Worm (Caenorhabditis elegans) whole organism, early embryonic: ENCODE data around the gene ttc-39B.
A peak's percentile ranks its signal among the peaks of the same experiment; 100 is the strongest.

ENCODE experiments used
- B0310.2 ChIP-seq: sonication (generic microtip); optimal IDR thresholded peaks from 2 replicates; lab custom pipeline; 2016; ENCODE audit warnings: mild to moderate bottlenecking, missing genetic modification characterization, missing compliant biosample characterization
- F13C5.2 ChIP-seq: sonication (generic microtip); optimal IDR thresholded peaks from 2 replicates; lab custom pipeline; 2017; ENCODE audit warnings: mild to moderate bottlenecking, missing genetic modification characterization, inconsistent platforms, missing compliant biosample characterization
- aly-1 ChIP-seq: sonication (generic microtip); optimal IDR thresholded peaks from 2 replicates; lab custom pipeline; 2016; ENCODE audit warnings: missing genetic modification characterization, missing compliant biosample characterization
- ama-1 ChIP-seq: fragments of 150-350 bp; optimal IDR thresholded peaks from 2 replicates; lab custom pipeline; 2014
- ceh-13 ChIP-seq: fragments of 200-800 bp; sonication (Bioruptor generic); optimal IDR thresholded peaks from 2 replicates; lab custom pipeline; 2018; ENCODE audit warnings: mild to moderate bottlenecking, missing genetic modification characterization, missing compliant biosample characterization
- ceh-36 ChIP-seq: sonication (generic microtip); optimal IDR thresholded peaks from 2 replicates; lab custom pipeline; 2016; ENCODE audit warnings: missing genetic modification characterization, inconsistent platforms, missing compliant biosample characterization
- ets-7 ChIP-seq: sonication (generic microtip); optimal IDR thresholded peaks from 2 replicates; lab custom pipeline; 2016; ENCODE audit warnings: missing genotype, missing genetic modification characterization, missing compliant biosample characterization
- flt-1 ChIP-seq: fragments of 200-800 bp; sonication (Bioruptor generic); IDR thresholded peaks from 2 replicates; pipeline ENCODE4 v1.3.6; 2022; ENCODE audit warnings: missing genetic modification characterization, missing compliant biosample characterization
- hmbx-1 ChIP-seq: sonication (generic microtip); optimal IDR thresholded peaks from 2 replicates; lab custom pipeline; 2016; ENCODE audit warnings: mild to moderate bottlenecking, missing genetic modification characterization, missing compliant biosample characterization
- hmg-4 ChIP-seq: fragments of 200-800 bp; sonication (Bioruptor generic); optimal IDR thresholded peaks from 2 replicates; lab custom pipeline; 2018; ENCODE audit warnings: mild to moderate bottlenecking, missing genetic modification characterization, missing compliant biosample characterization
- hnd-1 ChIP-seq: sonication (generic microtip); optimal IDR thresholded peaks from 2 replicates; lab custom pipeline; 2016; ENCODE audit warnings: missing genetic modification characterization, missing compliant biosample characterization
- pes-1 ChIP-seq: fragments of 200-800 bp; sonication (Bioruptor generic); IDR thresholded peaks from 2 replicates; pipeline ENCODE4 v1.3.6; 2022; ENCODE audit warnings: missing genetic modification reagents, missing genetic modification characterization, missing compliant biosample characterization
- scrt-1 ChIP-seq: fragments of 200-800 bp; sonication (Bioruptor generic); IDR thresholded peaks from 2 replicates; pipeline ENCODE4 v1.3.6; 2022; ENCODE audit warnings: missing genetic modification characterization, missing compliant biosample characterization
- sea-1 ChIP-seq: fragments of 200-800 bp; sonication (Bioruptor generic); conservative IDR thresholded peaks from 2 replicates; pipeline ENCODE4 v1.3.6; 2022; ENCODE audit warnings: missing genetic modification characterization, missing compliant biosample characterization
- tbx-11 ChIP-seq: fragments of 200-800 bp; sonication (Bioruptor generic); IDR thresholded peaks from 2 replicates; pipeline ENCODE4 v1.3.6; 2022; ENCODE audit warnings: missing genetic modification characterization, missing compliant biosample characterization
- tbx-37 ChIP-seq: fragments of 200-800 bp; sonication (Bioruptor generic); conservative IDR thresholded peaks from 2 replicates; pipeline ENCODE4 v1.3.6; 2022; ENCODE audit warnings: missing genetic modification reagents, missing genetic modification characterization, missing compliant biosample characterization
- tra-4 ChIP-seq: sonication (generic microtip); optimal IDR thresholded peaks from 2 replicates; lab custom pipeline; 2017; ENCODE audit warnings: missing genetic modification characterization, missing compliant biosample characterization

Gene ttc-39B

ce11 chrII:6351887-6352286 lies 18.1 kb upstream of the ttc-39B start, which contains the start of gene C32D5.10:
TSS of gene C32D5.10 (minus strand) at chrII:6351987.
- TF ChIP-seq aly-1 (tag; lab: Kevin White, UChicago) (no peak), hmg-4 (GFP tag; lab: Kevin White, UChicago) (no peak), F13C5.2 (tag; lab: Kevin White, UChicago) (no peak), B0310.2 (tag; lab: Kevin White, UChicago) (no peak), flt-1 (GFP tag; lab: Robert Waterston, UW) (no peak), tbx-37 (no peak), ama-1 (no peak), scrt-1 (GFP tag; lab: Robert Waterston, UW) (no peak), tbx-11 (no peak), tra-4 (tag; lab: Kevin White, UChicago) (no peak), ceh-36 (tag; lab: Kevin White, UChicago) (no peak), hmbx-1 (tag; lab: Kevin White, UChicago) (no peak), ceh-13 (no peak), pes-1 (no peak)

DNA sequence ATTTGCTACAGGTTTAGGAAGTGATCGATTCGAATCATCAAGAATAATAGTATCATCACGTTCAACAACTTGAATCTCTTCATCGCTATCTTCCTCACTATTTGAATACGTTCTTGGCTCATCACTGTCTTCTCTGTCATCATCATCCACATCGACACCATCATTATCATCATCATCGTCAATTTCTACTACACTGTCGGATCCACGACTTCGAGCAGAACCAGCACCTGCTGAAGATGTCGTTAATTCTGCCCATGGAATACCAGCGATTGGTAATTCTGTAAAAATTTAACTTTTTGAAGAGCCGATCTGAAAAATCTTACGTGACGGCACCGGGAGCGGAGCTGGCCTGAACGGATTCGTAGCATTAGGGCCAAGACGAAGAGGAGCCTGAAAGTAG lies 16.2 kb upstream of the ttc-39B start:
- TF ChIP-seq B0310.2 (tag; lab: Kevin White, UChicago) (no peak), ets-7 (tag; lab: Kevin White, UChicago) (no peak), tra-4 (tag; lab: Kevin White, UChicago) (no peak), tbx-11 (no peak), flt-1 (GFP tag; lab: Robert Waterston, UW) (no peak), aly-1 (tag; lab: Kevin White, UChicago) (no peak), ama-1 (no peak), ceh-13 (no peak), pes-1 (no peak), hnd-1 (no peak), tbx-37 (no peak)

DNA sequence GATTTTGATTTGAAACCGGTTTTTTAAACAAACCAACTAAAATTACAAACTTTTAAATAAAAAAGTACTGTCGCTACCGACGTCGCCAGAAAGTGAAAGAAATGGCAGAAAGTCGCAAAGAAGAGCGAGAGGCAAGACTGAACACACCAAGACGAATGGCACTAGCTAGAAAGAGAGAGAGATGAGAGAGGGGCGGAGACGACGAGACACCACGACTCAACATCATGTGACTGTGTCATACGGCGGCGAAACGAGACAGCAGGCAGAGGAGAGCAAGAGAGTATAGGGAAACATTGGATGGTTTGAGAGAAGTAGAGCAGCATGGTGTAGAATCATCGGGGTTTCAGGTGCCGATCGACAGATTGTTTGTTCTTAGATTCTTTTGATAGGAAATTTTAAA lies 14.6 kb upstream of the ttc-39B start:
- 0 out of 2 replicates have a peak, but pooled peaks have one; percentile 51 for TF ChIP-seq flt-1 (GFP tag; lab: Robert Waterston, UW)
- no peak for TF ChIP-seq ceh-13
- TF ChIP-seq hmg-4 (GFP tag; lab: Kevin White, UChicago) = peak; percentile 34
- TF ChIP-seq ceh-36 (tag; lab: Kevin White, UChicago) = peak; percentile 35
- TF ChIP-seq tra-4 (tag; lab: Kevin White, UChicago) = no peak
- no peak for TF ChIP-seq tbx-37
- TF ChIP-seq tbx-11 = no peak
- TF ChIP-seq aly-1 (tag; lab: Kevin White, UChicago) = peak; percentile 9
- TF ChIP-seq F13C5.2 (tag; lab: Kevin White, UChicago) = no peak
- TF ChIP-seq B0310.2 (tag; lab: Kevin White, UChicago) = no peak
- 0 out of 2 replicates have a peak, but pooled peaks have one; percentile 8 for TF ChIP-seq pes-1
- TF ChIP-seq hmbx-1 (tag; lab: Kevin White, UChicago) = no peak
- no peak for TF ChIP-seq ets-7 (tag; lab: Kevin White, UChicago)
- no peak for TF ChIP-seq ama-1
- no peak for TF ChIP-seq scrt-1 (GFP tag; lab: Robert Waterston, UW)
- TF ChIP-seq sea-1 (GFP tag; lab: Robert Waterston, UW) = no peak
- TF ChIP-seq hnd-1 = peak; percentile 6

DNA sequence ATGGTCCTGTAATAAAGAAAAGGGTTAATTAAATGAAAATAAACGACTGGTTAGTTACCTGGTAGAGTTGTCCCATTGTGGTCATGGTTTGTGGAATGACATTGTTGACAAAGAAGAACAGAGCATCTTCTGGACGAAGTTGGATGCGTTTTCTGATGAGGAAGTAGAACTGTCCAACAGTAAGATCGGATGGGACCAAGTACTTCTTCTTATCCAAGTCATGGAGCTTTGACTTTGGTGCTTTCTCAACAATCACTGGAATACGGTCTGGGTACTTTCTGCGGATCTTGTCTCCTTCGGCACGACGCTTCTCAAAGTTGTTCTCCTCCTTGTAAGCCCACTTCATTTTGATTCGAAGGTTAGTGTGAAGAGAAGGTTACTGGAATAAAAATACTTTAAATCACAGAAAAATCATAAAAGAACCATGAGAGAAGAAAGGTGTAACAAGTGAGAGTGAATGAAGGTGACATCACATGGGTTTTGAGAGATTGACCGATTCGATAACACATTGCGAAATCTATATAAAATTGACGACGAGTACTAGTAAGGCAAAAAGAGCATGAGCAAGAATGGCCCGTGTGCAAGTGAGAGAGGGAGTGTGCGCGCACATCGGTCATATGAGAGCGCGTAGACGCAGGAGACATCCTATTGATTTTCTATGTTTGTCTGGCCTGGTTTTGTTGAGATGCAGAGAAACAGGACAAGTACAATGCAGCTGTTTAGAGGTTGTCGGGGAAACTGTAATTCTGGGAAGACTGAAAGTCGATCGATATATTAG lies 13.7 kb upstream of the ttc-39B start, which contains the start of gene lgg-1:
lgg-1 (minus strand) TSS at position 379 of the 778 bp plus-strand sequence.
- TF ChIP-seq tbx-37 (no peak), aly-1 (tag; lab: Kevin White, UChicago) (no peak), scrt-1 (GFP tag; lab: Robert Waterston, UW) (no peak), pes-1 (no peak; the same call in 1 of the 2 replicates), ets-7 (tag; lab: Kevin White, UChicago) (no peak), hnd-1 (no peak), hmg-4 (GFP tag; lab: Kevin White, UChicago) (no peak), ama-1 (peak; percentile 23), B0310.2 (tag; lab: Kevin White, UChicago) (no peak), flt-1 (GFP tag; lab: Robert Waterston, UW) (no peak), hmbx-1 (tag; lab: Kevin White, UChicago) (no peak), tra-4 (tag; lab: Kevin White, UChicago) (no peak), ceh-13 (no peak), ceh-36 (tag; lab: Kevin White, UChicago) (no peak), sea-1 (GFP tag; lab: Robert Waterston, UW) (0 out of 2 replicates have a peak, but pooled peaks have one; percentile 48), tbx-11 (no peak), F13C5.2 (tag; lab: Kevin White, UChicago) (peak; percentile 20)

ce11 chrII:6346551-6347079 lies 12.8 kb upstream of the ttc-39B start:
- TF ChIP-seq hmbx-1 (tag; lab: Kevin White, UChicago) = peak; percentile 18
- TF ChIP-seq ceh-36 (tag; lab: Kevin White, UChicago) = peak; percentile 19
- TF ChIP-seq flt-1 (GFP tag; lab: Robert Waterston, UW) = no peak

DNA sequence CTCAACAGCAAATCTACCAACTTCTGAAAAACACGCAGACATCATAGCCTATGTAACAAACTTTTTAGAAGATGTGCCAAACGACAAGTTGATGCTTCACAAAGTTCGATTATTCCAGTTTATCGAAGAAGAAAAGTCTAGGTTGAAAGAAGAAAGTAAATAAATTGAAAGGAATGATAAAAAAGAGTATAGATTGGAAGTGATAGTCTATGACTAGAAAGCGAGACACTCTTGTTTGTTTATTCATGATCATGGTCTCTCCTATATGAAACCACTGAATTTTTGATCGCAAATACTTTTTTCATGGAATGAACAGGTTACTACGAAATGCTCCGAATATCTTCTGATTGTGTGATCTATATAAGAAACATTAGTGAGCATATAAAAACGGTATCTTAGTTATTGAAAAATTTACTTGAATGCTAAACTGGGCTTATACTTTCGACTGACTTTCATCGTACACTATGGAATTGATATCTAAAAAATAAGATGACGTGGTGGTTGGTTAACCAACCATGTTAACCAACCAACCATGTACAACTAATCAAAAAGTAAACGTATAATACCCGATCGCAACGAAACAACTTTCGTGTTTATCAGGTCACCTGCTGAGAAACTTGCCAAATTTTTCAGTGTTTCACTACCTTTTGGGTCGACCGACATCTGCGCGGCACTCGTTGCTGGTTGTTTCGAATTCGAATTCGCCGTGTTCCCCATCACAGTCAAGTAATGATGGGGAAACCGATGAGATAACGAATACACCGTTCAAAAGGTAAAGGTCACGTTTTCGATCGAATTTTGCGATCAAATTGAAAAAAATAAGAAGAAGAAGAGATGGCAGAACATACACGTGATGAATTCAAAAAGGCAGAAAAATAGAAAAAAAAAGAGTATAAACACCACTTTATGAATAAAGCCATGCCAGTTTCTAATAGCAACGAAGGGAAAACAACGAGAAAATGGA lies 11.7 kb upstream of the ttc-39B start, which contains the start of gene C32D5.8:
C32D5.8 (minus strand) TSS at position 770 of the 964 bp plus-strand sequence.
- TF ChIP-seq pes-1 (no peak), ama-1 (no peak), ets-7 (tag; lab: Kevin White, UChicago) (no peak), scrt-1 (GFP tag; lab: Robert Waterston, UW) (no peak), F13C5.2 (tag; lab: Kevin White, UChicago) (no peak), hmbx-1 (tag; lab: Kevin White, UChicago) (no peak), hmg-4 (GFP tag; lab: Kevin White, UChicago) (no peak), sea-1 (GFP tag; lab: Robert Waterston, UW) (no peak), tbx-37 (no peak), tbx-11 (no peak), aly-1 (tag; lab: Kevin White, UChicago) (no peak), ceh-36 (tag; lab: Kevin White, UChicago) (no peak), B0310.2 (tag; lab: Kevin White, UChicago) (no peak), ceh-13 (no peak), hnd-1 (no peak), flt-1 (GFP tag; lab: Robert Waterston, UW) (no peak), tra-4 (tag; lab: Kevin White, UChicago) (no peak)
